Worm (Caenorhabditis elegans): Measurements from ENCODE around the gene coh-3.

Gene coh-3

DNA sequence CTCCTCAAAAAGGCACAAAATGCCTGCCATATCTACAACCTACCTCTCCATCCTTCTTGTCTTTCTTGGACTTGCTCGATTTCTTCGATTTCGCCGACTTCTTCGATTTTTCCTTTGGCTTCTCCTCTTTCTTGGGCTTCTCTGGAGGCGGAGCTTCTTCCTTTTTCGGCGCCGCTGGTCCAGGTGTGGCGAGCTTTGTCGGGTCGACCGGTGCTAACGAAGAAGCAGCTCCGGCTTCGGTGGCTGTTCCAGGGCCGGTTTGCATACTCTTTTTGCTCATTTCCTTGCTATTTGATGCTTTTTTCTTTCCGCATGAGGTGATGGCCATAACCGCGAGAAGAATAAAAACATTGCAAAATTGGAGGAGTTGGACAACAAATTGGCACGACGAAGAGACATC is 23.3 kb downstream of the coh-3 start:
- no peak for TF ChIP-seq T22C8.4 (GFP tag; IDR thresholded peaks at IDR 0.05)

DNA sequence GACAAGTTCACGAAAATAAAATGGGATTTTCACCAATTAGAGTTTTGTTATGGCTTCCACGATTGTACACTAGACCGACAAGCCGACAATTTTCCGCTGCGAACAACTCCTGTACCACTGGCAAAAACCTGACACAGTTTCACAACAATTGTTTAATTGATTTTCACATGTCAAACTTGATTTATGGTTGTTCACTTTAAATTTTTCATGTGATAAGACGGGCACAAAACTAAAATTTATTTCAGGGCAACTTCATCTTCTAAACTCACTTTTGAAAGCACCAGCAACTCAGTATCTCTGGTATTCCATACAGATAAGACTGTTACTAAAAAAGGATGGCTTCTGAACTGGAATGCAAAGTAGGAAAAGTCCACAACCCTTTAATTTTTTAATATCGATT is 24.2 kb downstream of the coh-3 start, which contains the start of gene R02D5.7:
Gene R02D5.7, minus strand, starts transcription at position 101 of the 400 bp plus-strand sequence.
- no peak for TF ChIP-seq ztf-29 (GFP tag; IDR thresholded peaks at IDR 0.05)
- no peak for TF ChIP-seq T22C8.4 (GFP tag; IDR thresholded peaks at IDR 0.05)
- TF ChIP-seq cog-1 (tag; optimal IDR thresholded peaks at IDR 0.05): no peak
- no peak for TF ChIP-seq ztf-23 (GFP tag; IDR thresholded peaks at IDR 0.05)
- no peak for TF ChIP-seq med-1 (GFP tag; optimal IDR thresholded peaks at IDR 0.05; ENCODE audit: insufficient read depth)
- TF ChIP-seq klf-2 (GFP tag; conservative IDR thresholded peaks at IDR 0.05): no peak
- TF ChIP-seq ref-1 (GFP tag; conservative IDR thresholded peaks at IDR 0.05): no peak

DNA sequence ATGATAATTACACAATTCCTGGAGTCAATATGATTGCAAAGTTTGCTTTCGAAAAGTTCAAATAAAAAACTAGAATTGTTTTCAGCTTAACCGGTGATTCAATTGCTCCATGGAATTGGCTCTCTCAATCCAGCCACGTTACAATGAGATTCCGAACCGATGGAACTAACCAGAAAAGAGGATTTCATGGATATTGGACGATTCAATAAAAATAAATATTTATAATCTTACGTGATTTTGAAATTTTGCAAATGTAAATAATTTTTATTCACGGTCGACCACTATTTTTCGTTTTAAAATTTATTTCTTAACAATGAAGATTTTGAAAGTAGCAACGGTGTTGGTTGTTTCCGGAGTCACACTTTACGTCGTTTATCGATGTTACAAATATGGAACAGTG is 24.8 kb downstream of the coh-3 start, which contains the start of gene R02D5.10:
Gene R02D5.10, plus strand, starts transcription at position 301 of the 400 bp plus-strand sequence.
- TF ChIP-seq klf-2 (GFP tag; conservative IDR thresholded peaks at IDR 0.05) (no peak), flt-1 (GFP tag; IDR thresholded peaks at IDR 0.05) (no peak), med-1 (GFP tag; optimal IDR thresholded peaks at IDR 0.05; ENCODE audit: insufficient read depth) (no peak)

DNA sequence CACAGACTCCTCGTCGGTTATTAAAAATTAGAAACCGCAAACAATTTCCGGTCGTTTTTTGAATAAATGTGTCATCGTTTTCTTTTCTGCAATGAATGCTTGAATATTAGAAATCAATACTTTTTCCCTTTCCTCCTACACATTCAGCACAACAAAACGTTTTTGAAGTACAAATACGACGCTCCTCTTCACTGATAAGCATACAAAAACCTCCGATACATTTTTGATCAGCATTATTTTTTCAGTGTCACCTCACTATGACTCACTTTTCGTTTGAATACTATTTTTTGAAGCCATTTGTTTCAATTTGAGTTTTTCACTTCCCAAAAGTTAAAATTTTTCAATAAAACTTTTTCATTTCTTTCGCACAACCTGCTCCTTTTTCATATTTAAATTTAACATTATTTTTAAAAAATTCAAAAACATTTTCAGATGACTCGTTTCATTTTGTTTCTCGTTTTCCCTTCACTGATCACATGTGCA is 25.5 kb downstream of the coh-3 start, which contains the start of gene R02D5.3:
Gene R02D5.3, plus strand, starts transcription at position 433 of the 483 bp plus-strand sequence.
- TF ChIP-seq klf-2 (GFP tag; conservative IDR thresholded peaks at IDR 0.05) (no peak), T22C8.4 (GFP tag; IDR thresholded peaks at IDR 0.05) (no peak), med-1 (GFP tag; optimal IDR thresholded peaks at IDR 0.05; ENCODE audit: insufficient read depth) (no peak), flt-1 (GFP tag; IDR thresholded peaks at IDR 0.05) (no peak), ref-1 (GFP tag; conservative IDR thresholded peaks at IDR 0.05) (no peak), tab-1 (GFP tag; IDR thresholded peaks at IDR 0.05) (no peak), ztf-29 (GFP tag; IDR thresholded peaks at IDR 0.05) (no peak), ztf-23 (GFP tag; IDR thresholded peaks at IDR 0.05) (no peak), cog-1 (tag; optimal IDR thresholded peaks at IDR 0.05) (no peak)

DNA sequence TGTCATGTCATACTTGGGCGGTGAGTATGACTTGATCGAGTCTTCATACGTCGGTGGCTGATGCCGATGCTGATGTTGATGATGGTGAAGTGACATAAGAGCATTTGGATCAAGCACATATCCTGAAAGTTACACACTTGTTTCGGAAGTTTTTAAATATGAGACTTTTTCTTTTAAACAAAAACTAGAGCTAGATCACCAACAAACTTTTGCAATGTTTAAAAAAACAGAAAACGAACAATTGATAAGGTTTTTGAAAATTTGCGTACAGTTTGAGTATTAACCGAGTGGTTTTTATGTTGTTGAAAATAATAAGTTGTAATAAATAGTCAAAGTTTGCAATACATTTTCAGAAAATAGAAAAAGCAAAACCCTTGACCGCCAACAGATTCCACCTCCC is 27.4 kb downstream of the coh-3 start, which contains the start of gene R02D5.4:
Gene R02D5.4, minus strand, starts transcription at position 101 of the 400 bp plus-strand sequence.
- TF ChIP-seq cog-1 (tag; optimal IDR thresholded peaks at IDR 0.05) (no peak), ref-1 (GFP tag; conservative IDR thresholded peaks at IDR 0.05) (no peak), tab-1 (GFP tag; IDR thresholded peaks at IDR 0.05) (no peak), T22C8.4 (GFP tag; IDR thresholded peaks at IDR 0.05) (no peak), ztf-29 (GFP tag; IDR thresholded peaks at IDR 0.05) (no peak), med-1 (GFP tag; optimal IDR thresholded peaks at IDR 0.05; ENCODE audit: insufficient read depth) (no peak), flt-1 (GFP tag; IDR thresholded peaks at IDR 0.05) (no peak), klf-2 (GFP tag; conservative IDR thresholded peaks at IDR 0.05) (no peak), ztf-23 (GFP tag; IDR thresholded peaks at IDR 0.05) (no peak)

DNA sequence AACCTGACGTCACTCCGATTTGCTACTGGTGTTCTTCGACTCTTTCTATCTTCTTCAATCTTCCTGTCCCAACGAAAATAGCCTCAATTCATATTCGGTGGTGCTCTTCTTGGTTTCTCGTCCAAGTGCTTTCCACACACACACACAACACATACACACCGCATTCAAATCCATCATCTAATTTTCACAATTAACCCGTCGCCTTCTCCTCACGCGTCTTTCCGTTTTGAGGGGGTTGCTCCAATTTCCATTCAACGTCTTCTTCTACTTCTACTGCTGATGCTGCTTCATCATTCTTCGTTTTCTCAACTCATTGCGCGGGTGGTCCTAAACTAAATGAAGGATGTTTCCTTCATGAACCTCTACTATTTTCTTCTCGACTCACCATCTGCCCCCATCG is 33.9 kb downstream of the coh-3 start:
- no peak for TF ChIP-seq flt-1 (GFP tag; IDR thresholded peaks at IDR 0.05)
- TF ChIP-seq med-1 (GFP tag; optimal IDR thresholded peaks at IDR 0.05; ENCODE audit: insufficient read depth): no peak
- TF ChIP-seq T22C8.4 (GFP tag; IDR thresholded peaks at IDR 0.05): no peak
- no peak for TF ChIP-seq ztf-29 (GFP tag; IDR thresholded peaks at IDR 0.05)
- no peak for TF ChIP-seq ztf-23 (GFP tag; IDR thresholded peaks at IDR 0.05)
- TF ChIP-seq ref-1 (GFP tag; conservative IDR thresholded peaks at IDR 0.05): no peak
- TF ChIP-seq tab-1 (GFP tag; IDR thresholded peaks at IDR 0.05): no peak

DNA sequence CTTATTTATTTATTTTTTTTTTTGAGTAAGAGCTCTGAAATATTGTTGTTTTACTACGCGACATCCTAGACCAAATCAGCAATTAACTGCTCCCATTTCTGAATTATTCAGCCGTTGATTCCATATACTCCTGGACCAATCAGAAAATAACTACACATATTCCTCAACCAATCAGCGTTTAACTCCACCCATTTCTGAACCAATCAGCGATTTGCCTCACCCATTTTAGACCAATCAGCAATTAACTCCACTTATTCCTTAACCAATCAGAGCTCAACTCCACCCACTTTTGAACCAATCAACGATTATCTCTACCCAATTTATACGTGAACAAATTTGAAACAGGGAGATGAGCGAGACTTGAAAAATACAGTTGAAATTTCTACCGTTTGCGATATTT is 36.4 kb downstream of the coh-3 start:
- no peak for TF ChIP-seq flt-1 (GFP tag; IDR thresholded peaks at IDR 0.05)
- no peak for TF ChIP-seq ref-1 (GFP tag; conservative IDR thresholded peaks at IDR 0.05)
- TF ChIP-seq ztf-23 (GFP tag; IDR thresholded peaks at IDR 0.05): no peak
- no peak for TF ChIP-seq klf-2 (GFP tag; conservative IDR thresholded peaks at IDR 0.05)
- no peak for TF ChIP-seq med-1 (GFP tag; optimal IDR thresholded peaks at IDR 0.05; ENCODE audit: insufficient read depth)
- TF ChIP-seq T22C8.4 (GFP tag; IDR thresholded peaks at IDR 0.05): no peak
- no peak for TF ChIP-seq ztf-29 (GFP tag; IDR thresholded peaks at IDR 0.05)
- no peak for TF ChIP-seq tab-1 (GFP tag; IDR thresholded peaks at IDR 0.05)
- TF ChIP-seq cog-1 (tag; optimal IDR thresholded peaks at IDR 0.05): no peak

DNA sequence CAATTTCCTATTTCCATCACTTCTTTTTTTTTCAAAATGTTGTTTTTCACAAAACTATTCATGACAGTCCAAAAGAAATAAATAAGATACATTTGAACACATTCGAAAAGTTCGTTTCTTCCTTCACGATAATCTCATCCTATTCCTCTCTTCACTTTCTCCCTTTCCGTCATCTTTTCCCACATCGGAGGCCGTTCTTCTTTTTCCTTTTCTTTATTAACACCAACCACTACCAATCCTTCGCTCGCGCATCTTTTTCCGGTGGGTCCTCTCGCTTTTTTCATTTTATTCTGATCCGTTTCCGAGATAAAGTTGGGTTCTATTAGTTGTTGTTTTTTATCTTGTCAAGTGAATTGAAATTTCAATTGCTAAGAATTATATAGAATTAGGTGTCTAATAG is 38.3 kb downstream of the coh-3 start:
- no peak for TF ChIP-seq ref-1 (GFP tag; conservative IDR thresholded peaks at IDR 0.05)
- TF ChIP-seq ztf-23 (GFP tag; IDR thresholded peaks at IDR 0.05): no peak
- no peak for TF ChIP-seq cog-1 (tag; optimal IDR thresholded peaks at IDR 0.05)

DNA sequence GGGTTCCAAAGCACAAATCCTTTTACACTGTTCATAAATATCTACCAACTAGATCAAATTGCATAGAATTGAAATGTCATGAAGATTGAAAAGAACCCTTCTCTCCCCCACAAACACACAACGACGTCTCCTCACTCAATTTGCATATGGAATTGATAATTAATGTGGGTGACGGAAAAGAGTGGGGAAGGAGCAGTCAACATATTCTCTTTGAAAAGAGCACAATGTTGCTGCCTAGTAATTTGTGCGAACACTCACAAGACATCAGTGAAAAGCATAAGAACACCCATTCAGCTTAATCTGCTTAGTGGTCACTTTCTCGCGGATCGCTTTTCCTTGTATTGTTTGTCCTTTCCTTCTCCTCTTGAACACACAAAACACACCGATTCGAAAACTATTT is 39.2 kb downstream of the coh-3 start:
- no peak for TF ChIP-seq ref-1 (GFP tag; conservative IDR thresholded peaks at IDR 0.05)
- no peak for TF ChIP-seq cog-1 (tag; optimal IDR thresholded peaks at IDR 0.05)
- TF ChIP-seq med-1 (GFP tag; optimal IDR thresholded peaks at IDR 0.05; ENCODE audit: insufficient read depth): no peak
- TF ChIP-seq ztf-29 (GFP tag; IDR thresholded peaks at IDR 0.05): no peak
- no peak for TF ChIP-seq klf-2 (GFP tag; conservative IDR thresholded peaks at IDR 0.05)
- TF ChIP-seq ztf-23 (GFP tag; IDR thresholded peaks at IDR 0.05): no peak
- no peak for TF ChIP-seq tab-1 (GFP tag; IDR thresholded peaks at IDR 0.05)
- no peak for TF ChIP-seq flt-1 (GFP tag; IDR thresholded peaks at IDR 0.05)
- no peak for TF ChIP-seq T22C8.4 (GFP tag; IDR thresholded peaks at IDR 0.05)

DNA sequence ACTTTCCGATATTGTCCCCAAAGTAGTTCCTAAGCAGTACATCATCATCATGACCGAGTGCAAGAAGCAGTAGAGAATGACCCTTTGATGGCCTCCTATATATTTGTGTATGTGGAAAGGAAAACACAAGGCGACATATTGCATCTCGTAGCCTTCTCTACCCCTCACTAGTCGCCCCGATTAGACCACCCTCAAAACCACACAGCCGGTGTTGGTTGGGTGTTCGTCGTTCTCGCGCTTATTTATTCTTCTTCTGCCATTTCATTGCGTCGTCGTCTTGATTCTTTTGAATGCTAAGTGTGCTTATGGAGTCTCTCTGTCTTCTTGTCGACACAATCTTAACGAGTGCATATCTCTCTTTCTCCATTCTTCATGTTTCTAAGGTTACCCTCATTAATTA is 41.0 kb downstream of the coh-3 start:
- TF ChIP-seq cog-1 (tag; optimal IDR thresholded peaks at IDR 0.05) (peak; percentile 34), klf-2 (GFP tag; conservative IDR thresholded peaks at IDR 0.05) (no peak), flt-1 (GFP tag; IDR thresholded peaks at IDR 0.05) (peak; percentile 61; the same call in 1 of the 2 replicates)
